Worm (Caenorhabditis elegans): ENCODE measurements around the gene C26B2.2.

DNA sequence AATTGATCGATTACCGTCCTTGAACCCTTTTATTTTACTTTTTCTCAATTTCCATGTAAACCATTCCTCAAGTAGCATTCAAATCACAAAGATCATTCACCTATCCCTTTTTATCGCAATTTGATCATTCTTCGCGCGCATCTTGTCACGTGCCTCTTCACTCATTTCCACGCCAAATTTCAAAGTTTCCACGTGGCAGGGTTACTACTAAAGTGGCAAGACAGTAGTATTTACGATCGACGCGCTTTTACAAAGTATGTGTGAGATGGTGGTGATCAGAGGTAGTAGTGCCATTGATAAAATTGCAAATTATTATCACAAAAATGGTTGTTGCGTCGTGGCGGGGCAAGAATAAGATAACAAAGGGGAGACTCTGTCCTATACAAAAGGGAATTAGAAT, 6.5 kb upstream of the C26B2.2 start:
- TF ChIP-seq dao-5 (tag; optimal IDR thresholded peaks at IDR 0.05), result no peak
- no peak for TF ChIP-seq him-1 (tag; optimal IDR thresholded peaks at IDR 0.05)

Measured in whole organism, L4/young adult.